Worm (Caenorhabditis elegans): ENCODE data around the gene K11H12.11.
A peak's percentile ranks its signal among the peaks of the same experiment; 100 is the strongest.

Gene K11H12.11

ce11 chrIV:657932-658331 lies 12.4 kb downstream of the K11H12.11 start (continued):
- TF ChIP-seq snpc-4 (GFP tag; optimal IDR thresholded peaks at IDR 0.05) (peak; percentile 94), snpc-4 (tag; optimal IDR thresholded peaks at IDR 0.05) (peak; percentile 97 to 98 (median 98)), tbp1 (GFP tag; optimal IDR thresholded peaks at IDR 0.05) (peak; percentile 81), D2030.7 (GFP tag; IDR thresholded peaks at IDR 0.05) (peak; percentile 88), nhr-90 (tag; optimal IDR thresholded peaks at IDR 0.05) (no peak), T07F8.4 (tag; optimal IDR thresholded peaks at IDR 0.05) (no peak), aptf-2 (GFP tag; conservative IDR thresholded peaks at IDR 0.05) (no peak), bed-1 (GFP tag; IDR thresholded peaks at IDR 0.05) (no peak), egl-44 (GFP tag; IDR thresholded peaks at IDR 0.05) (peak; percentile 42; the same call in 1 of the 2 replicates), repo-1 (tag; optimal IDR thresholded peaks at IDR 0.05) (peak; percentile 41), nfya-2 (GFP tag; IDR thresholded peaks at IDR 0.05) (no peak), tlf-1 (GFP tag; optimal IDR thresholded peaks at IDR 0.05) (peak; percentile 52), bed-2 (GFP tag; IDR thresholded peaks at IDR 0.05) (0 out of 2 replicates have a peak, but pooled peaks have one; percentile 24), Y53G8AR.9 (GFP tag; conservative IDR thresholded peaks at IDR 0.05) (peak; percentile 79), madf-10 (tag; optimal IDR thresholded peaks at IDR 0.05) (no peak), ets-4 (GFP tag; optimal IDR thresholded peaks at IDR 0.05) (no peak), Y95B8A.8 (GFP tag; IDR thresholded peaks at IDR 0.05) (peak; percentile 57; the same call in 1 of the 2 replicates), hmg-1.2 (GFP tag; IDR thresholded peaks at IDR 0.05) (peak; percentile 96), F33H1.4 (GFP tag; IDR thresholded peaks at IDR 0.05) (peak; percentile 46), ztf-26 (tag; optimal IDR thresholded peaks at IDR 0.05) (peak; percentile 48), F57A8.1 (GFP tag; optimal IDR thresholded peaks at IDR 0.05) (no peak), sea-2 (GFP tag; IDR thresholded peaks at IDR 0.05) (no peak), egl-18 (GFP tag; IDR thresholded peaks at IDR 0.05) (no peak), ztf-6 (GFP tag; IDR thresholded peaks at IDR 0.05) (no peak), ccch-3 (GFP tag; optimal IDR thresholded peaks at IDR 0.05) (no peak), hsf-1 (GFP tag; IDR thresholded peaks at IDR 0.05) (peak; percentile 63), ztf-18 (tag; optimal IDR thresholded peaks at IDR 0.05) (no peak), pbrm-1 (GFP tag; IDR thresholded peaks at IDR 0.05) (peak; percentile 71; the same call in 1 of the 2 replicates), pha-4 (tag; optimal IDR thresholded peaks at IDR 0.05) (no peak), cebp-1 (GFP tag; IDR thresholded peaks at IDR 0.05) (0 out of 2 replicates have a peak, but pooled peaks have one; percentile 42), cebp-1 (tag; optimal IDR thresholded peaks at IDR 0.05) (peak; percentile 66), T26A5.8 (tag; optimal IDR thresholded peaks at IDR 0.05) (peak; percentile 69), rpc-1 (optimal IDR thresholded peaks at IDR 0.05) (peak; percentile 42), rpc-1 (tag; optimal IDR thresholded peaks at IDR 0.05) (peak; percentile 66), snpc-1.1 (tag; optimal IDR thresholded peaks at IDR 0.05; ENCODE audit: insufficient read depth) (peak; percentile 95), hlh-26 (GFP tag; conservative IDR thresholded peaks at IDR 0.05) (no peak), die-1 (tag; optimal IDR thresholded peaks at IDR 0.05) (no peak), ztf-28 (GFP tag; IDR thresholded peaks at IDR 0.05) (no peak), ztf-22 (GFP tag; optimal IDR thresholded peaks at IDR 0.05) (no peak), attf-6 (GFP tag; IDR thresholded peaks at IDR 0.05) (0 out of 2 replicates have a peak, but pooled peaks have one; percentile 54), snpc-1.3 (tag; optimal IDR thresholded peaks at IDR 0.05; ENCODE audit: insufficient read depth) (peak; percentile 28)

Measured in whole organism, young adult.